Worm (Caenorhabditis elegans): ENCODE data around the gene fbxa-45.
"Not testable (repeated sequence)": the region's sequence is repeated elsewhere in the genome, so short reads cannot be mapped to it uniquely, and the experiment has no call there.

The fbxa-45 gene

ce11 chrV:16899355-16899754 lies at the start of gene fbxa-45:
Gene fbxa-45, minus strand, starts transcription at chrV:16899455.
- TF ChIP-seq nhr-23 (tag; optimal IDR thresholded peaks at IDR 0.05): no peak
- TF ChIP-seq unc-62 (GFP tag; optimal IDR thresholded peaks at IDR 0.05): no peak
- TF ChIP-seq ceh-9 (tag; optimal IDR thresholded peaks at IDR 0.05): no peak
- no peak for TF ChIP-seq nhr-43 (tag; optimal IDR thresholded peaks at IDR 0.05; ENCODE audit: poor library complexity, severe bottlenecking)
- no peak for TF ChIP-seq nhr-28 (tag; optimal IDR thresholded peaks at IDR 0.05)

ce11 chrV:16948011-16948410 lies 48.8 kb upstream of the fbxa-45 start, which contains the start of gene fbxa-112:
Gene fbxa-112, minus strand, starts transcription at chrV:16948111.
- TF ChIP-seq skn-1, egl-5, fkh-2 (tag; optimal IDR thresholded peaks at IDR 0.05): not testable (repeated sequence)

ce11 chrV:16938731-16939130 lies 39.5 kb upstream of the fbxa-45 start, which contains the start of gene fbxa-148:
Gene fbxa-148, plus strand, starts transcription at chrV:16939031.
- TF ChIP-seq ztf-4 (tag; optimal IDR thresholded peaks at IDR 0.05); nfya-1 (tag; optimal IDR thresholded peaks at IDR 0.05; ENCODE audit: insufficient read depth); nhr-76 (tag; optimal IDR thresholded peaks at IDR 0.05): not testable (repeated sequence)

- TF ChIP-seq fkh-10 (GFP tag; optimal IDR thresholded peaks at IDR 0.05) (no peak), ceh-82 (tag; optimal IDR thresholded peaks at IDR 0.05) (no peak), egl-5 (tag; optimal IDR thresholded peaks at IDR 0.05) (no peak), ZK546.5 (tag; optimal IDR thresholded peaks at IDR 0.05) (no peak), elt-3 (tag; optimal IDR thresholded peaks at IDR 0.05) (no peak), fkh-2 (tag; optimal IDR thresholded peaks at IDR 0.05) (no peak), eor-1 (tag; optimal IDR thresholded peaks at IDR 0.05) (no peak), nhr-76 (tag; optimal IDR thresholded peaks at IDR 0.05) (no peak), elt-1 (tag; optimal IDR thresholded peaks at IDR 0.05) (no peak), sea-2 (GFP tag; optimal IDR thresholded peaks at IDR 0.05) (no peak), ztf-4 (tag; optimal IDR thresholded peaks at IDR 0.05) (no peak), nhr-23 (tag; optimal IDR thresholded peaks at IDR 0.05) (no peak), nhr-25 (tag; optimal IDR thresholded peaks at IDR 0.05) (no peak), lin-39 (tag; optimal IDR thresholded peaks at IDR 0.05) (no peak), skn-1 (tag; optimal IDR thresholded peaks at IDR 0.05) (no peak), lin-15B (tag; optimal IDR thresholded peaks at IDR 0.05) (no peak), nhr-12 (tag; optimal IDR thresholded peaks at IDR 0.05) (no peak), R02D3.7 (tag; optimal IDR thresholded peaks at IDR 0.05) (no peak), mml-1 (tag; optimal IDR thresholded peaks at IDR 0.05) (no peak), daf-12 (tag; optimal IDR thresholded peaks at IDR 0.05) (no peak)
Observed at ce11 chrV:16927345-16927744, 28.1 kb upstream of the fbxa-45 start, which contains the start of gene Y102A5C.36. Gene Y102A5C.36, minus strand, starts transcription at chrV:16927445.

- TF ChIP-seq ztf-4 (tag; optimal IDR thresholded peaks at IDR 0.05): no peak
- TF ChIP-seq lsy-12 (tag; optimal IDR thresholded peaks at IDR 0.05): no peak
- TF ChIP-seq ceh-9 (tag; optimal IDR thresholded peaks at IDR 0.05): no peak
- TF ChIP-seq nhr-77 (tag; optimal IDR thresholded peaks at IDR 0.05): no peak
- no peak for TF ChIP-seq elt-2 (tag; optimal IDR thresholded peaks at IDR 0.05)
- no peak for TF ChIP-seq ama-1 (optimal IDR thresholded peaks at IDR 0.05)
- no peak for TF ChIP-seq pha-4 (tag; optimal IDR thresholded peaks at IDR 0.05)
- TF ChIP-seq elt-3 (tag; optimal IDR thresholded peaks at IDR 0.05): no peak
- TF ChIP-seq ZK546.5 (tag; optimal IDR thresholded peaks at IDR 0.05): no peak
- no peak for TF ChIP-seq pqm-1 (tag; optimal IDR thresholded peaks at IDR 0.05)
- no peak for TF ChIP-seq jun-1 (tag; optimal IDR thresholded peaks at IDR 0.05)
- no peak for TF ChIP-seq lin-15B (tag; optimal IDR thresholded peaks at IDR 0.05)
- TF ChIP-seq mdl-1 (tag; optimal IDR thresholded peaks at IDR 0.05): no peak
- no peak for TF ChIP-seq skn-1 (tag; optimal IDR thresholded peaks at IDR 0.05)
- no peak for TF ChIP-seq lin-39 (tag; optimal IDR thresholded peaks at IDR 0.05)
- no peak for TF ChIP-seq hmg-11 (tag; optimal IDR thresholded peaks at IDR 0.05)
- no peak for TF ChIP-seq nhr-25 (tag; optimal IDR thresholded peaks at IDR 0.05)
- no peak for TF ChIP-seq sea-2 (GFP tag; optimal IDR thresholded peaks at IDR 0.05)
- TF ChIP-seq zag-1 (tag; optimal IDR thresholded peaks at IDR 0.05): no peak
Observed at ce11 chrV:16921952-16922351, 22.7 kb upstream of the fbxa-45 start, which contains the start of gene Y102A5C.4. Gene Y102A5C.4, plus strand, starts transcription at chrV:16922252.

All from whole organism, L3 larva.